Worm (Caenorhabditis elegans) whole organism, late embryonic: ENCODE data around the gene lron-4.

Source experiments
- C38D4.7 ChIP-seq: fragments of 200-800 bp; sonication (Bioruptor generic); optimal IDR thresholded peaks from 2 replicates; lab custom pipeline; 2018; ENCODE audit warnings: mild to moderate bottlenecking, missing genetic modification characterization, moderate library complexity, missing compliant biosample characterization
- F13H6.1 ChIP-seq: sonication (generic microtip); optimal IDR thresholded peaks from 2 replicates; lab custom pipeline; 2016; ENCODE audit warnings: missing genetic modification characterization, missing compliant biosample characterization
- K02D7.2 ChIP-seq: sonication (generic microtip); optimal IDR thresholded peaks from 2 replicates; lab custom pipeline; 2017; ENCODE audit warnings: mild to moderate bottlenecking, missing genetic modification characterization, missing compliant biosample characterization
- K09A11.1 ChIP-seq: sonication (generic microtip); optimal IDR thresholded peaks from 2 replicates; lab custom pipeline; 2017; ENCODE audit warnings: antibody characterized with exemption, mild to moderate bottlenecking, missing genetic modification characterization, missing compliant biosample characterization; ENCODE audit not compliant: insufficient read depth
- Y22D7AL.16 ChIP-seq: sonication (generic microtip); optimal IDR thresholded peaks from 2 replicates; lab custom pipeline; 2016; ENCODE audit warnings: missing genetic modification characterization, missing compliant biosample characterization
- ceh-14 ChIP-seq: sonication (generic microtip); optimal IDR thresholded peaks from 2 replicates; lab custom pipeline; 2016; ENCODE audit warnings: missing genotype, missing genetic modification characterization, missing compliant biosample characterization
- ceh-19 ChIP-seq: fragments of 200-800 bp; sonication (Bioruptor generic); optimal IDR thresholded peaks from 2 replicates; lab custom pipeline; 2018; ENCODE audit warnings: mild to moderate bottlenecking, missing genetic modification characterization, missing compliant biosample characterization
- ceh-2 ChIP-seq: sonication (generic microtip); optimal IDR thresholded peaks from 2 replicates; lab custom pipeline; 2016; ENCODE audit warnings: missing genotype, missing genetic modification characterization, missing compliant biosample characterization
- ceh-30 ChIP-seq: fragments of 150-350 bp; optimal IDR thresholded peaks from 2 replicates; lab custom pipeline; 2014; ENCODE audit warnings: missing biosample characterization, missing genetic modification characterization
- ceh-31 ChIP-seq: sonication (generic microtip); optimal IDR thresholded peaks from 2 replicates; lab custom pipeline; 2016; ENCODE audit warnings: missing genetic modification characterization, missing compliant biosample characterization
- ceh-45 ChIP-seq: fragments of 200-800 bp; sonication (Bioruptor generic); IDR thresholded peaks from 2 replicates; pipeline ENCODE4 v1.3.6; 2022; ENCODE audit warnings: missing genetic modification reagents, missing genetic modification characterization, missing compliant biosample characterization
- ceh-48 ChIP-seq: sonication (generic microtip); optimal IDR thresholded peaks from 2 replicates; lab custom pipeline; 2016; ENCODE audit warnings: missing genetic modification characterization, inconsistent platforms, missing compliant biosample characterization
- che-1 ChIP-seq: sonication (generic microtip); optimal IDR thresholded peaks from 2 replicates; lab custom pipeline; 2016; ENCODE audit warnings: mild to moderate bottlenecking, missing genetic modification characterization, missing compliant biosample characterization
- dmd-4 ChIP-seq: sonication (generic microtip); optimal IDR thresholded peaks from 2 replicates; lab custom pipeline; 2016; ENCODE audit warnings: borderline replicate concordance, missing genetic modification characterization, missing compliant biosample characterization
- dve-1 ChIP-seq: sonication (generic microtip); optimal IDR thresholded peaks from 2 replicates; lab custom pipeline; 2017; ENCODE audit warnings: antibody characterized with exemption, mild to moderate bottlenecking, missing genetic modification characterization, missing compliant biosample characterization
- ets-4 ChIP-seq: sonication (generic microtip); optimal IDR thresholded peaks from 2 replicates; lab custom pipeline; 2016; ENCODE audit warnings: missing genetic modification characterization, missing compliant biosample characterization
- fax-1 ChIP-seq: sonication (generic microtip); optimal IDR thresholded peaks from 2 replicates; lab custom pipeline; 2016; ENCODE audit warnings: missing genotype, missing genetic modification characterization, missing compliant biosample characterization
- fkh-6 ChIP-seq: sonication (generic microtip); optimal IDR thresholded peaks from 2 replicates; lab custom pipeline; 2016; ENCODE audit warnings: missing genetic modification characterization, missing compliant biosample characterization
- gmeb-2 ChIP-seq: sonication (generic microtip); optimal IDR thresholded peaks from 2 replicates; lab custom pipeline; 2016; ENCODE audit warnings: missing genetic modification characterization, inconsistent platforms, missing compliant biosample characterization
- hlh-13 ChIP-seq: fragments of 200-800 bp; sonication (Bioruptor generic); optimal IDR thresholded peaks from 2 replicates; lab custom pipeline; 2018; ENCODE audit warnings: mild to moderate bottlenecking, missing genetic modification characterization, missing compliant biosample characterization
- hlh-15 ChIP-seq: sonication (generic microtip); optimal IDR thresholded peaks from 2 replicates; lab custom pipeline; 2016; ENCODE audit warnings: missing genetic modification characterization, missing compliant biosample characterization
- hlh-6 ChIP-seq: sonication (generic microtip); optimal IDR thresholded peaks from 2 replicates; lab custom pipeline; 2016; ENCODE audit warnings: missing genotype, missing genetic modification characterization, missing compliant biosample characterization
- hlh-8 ChIP-seq: sonication (generic microtip); optimal IDR thresholded peaks from 2 replicates; lab custom pipeline; 2016; ENCODE audit warnings: missing genotype, missing genetic modification characterization, missing compliant biosample characterization
- lim-6 ChIP-seq: sonication (generic microtip); optimal IDR thresholded peaks from 2 replicates; lab custom pipeline; 2016; ENCODE audit warnings: missing genetic modification characterization, missing compliant biosample characterization
- lin-11 ChIP-seq: fragments of 200-800 bp; sonication (Bioruptor generic); optimal IDR thresholded peaks from 2 replicates; lab custom pipeline; 2018; ENCODE audit warnings: mild to moderate bottlenecking, missing genetic modification characterization, missing compliant biosample characterization
- madf-2 ChIP-seq: sonication (generic microtip); optimal IDR thresholded peaks from 2 replicates; lab custom pipeline; 2017; ENCODE audit warnings: missing genetic modification characterization, missing compliant biosample characterization
- mec-3 ChIP-seq: sonication (generic microtip); optimal IDR thresholded peaks from 2 replicates; lab custom pipeline; 2016; ENCODE audit warnings: borderline replicate concordance, missing genetic modification characterization, missing compliant biosample characterization
- nfya-1 ChIP-seq: sonication (generic microtip); optimal IDR thresholded peaks from 2 replicates; lab custom pipeline; 2017; ENCODE audit warnings: missing genetic modification characterization, mild to moderate bottlenecking, missing compliant biosample characterization, antibody characterized with exemption, moderate library complexity
- odd-2 ChIP-seq: sonication (generic microtip); optimal IDR thresholded peaks from 2 replicates; lab custom pipeline; 2017; ENCODE audit warnings: antibody characterized with exemption, mild to moderate bottlenecking, missing genetic modification characterization, missing compliant biosample characterization
- pag-3 ChIP-seq: sonication (generic microtip); optimal IDR thresholded peaks from 2 replicates; lab custom pipeline; 2016; ENCODE audit warnings: missing compliant biosample characterization, missing genetic modification characterization, borderline replicate concordance
- pat-9 ChIP-seq: fragments of 200-800 bp; sonication (Bioruptor generic); optimal IDR thresholded peaks from 2 replicates; lab custom pipeline; 2018; ENCODE audit warnings: mild to moderate bottlenecking, missing genetic modification characterization, moderate library complexity, missing compliant biosample characterization
- pax-1 ChIP-seq: fragments of 150-350 bp; optimal IDR thresholded peaks from 2 replicates; lab custom pipeline; 2014; ENCODE audit warnings: missing biosample characterization, missing genetic modification characterization
- pqm-1 ChIP-seq: sonication (generic microtip); optimal IDR thresholded peaks from 2 replicates; lab custom pipeline; 2016; ENCODE audit warnings: missing genetic modification characterization, missing compliant biosample characterization
- pros-1 ChIP-seq: fragments of 150-350 bp; optimal IDR thresholded peaks from 2 replicates; lab custom pipeline; 2014; ENCODE audit warnings: missing biosample characterization, missing genetic modification reagents, missing genetic modification characterization
- ref-2 ChIP-seq: sonication (generic microtip); optimal IDR thresholded peaks from 2 replicates; lab custom pipeline; 2016; ENCODE audit warnings: missing genetic modification characterization, missing compliant biosample characterization
- rnt-1 ChIP-seq: sonication (generic microtip); optimal IDR thresholded peaks from 2 replicates; lab custom pipeline; 2016; ENCODE audit warnings: missing genetic modification characterization, missing compliant biosample characterization
- sdc-2 ChIP-seq: sonication (generic microtip); optimal IDR thresholded peaks from 2 replicates; lab custom pipeline; 2016; ENCODE audit warnings: missing genotype, missing genetic modification characterization, missing compliant biosample characterization
- sox-2 ChIP-seq: fragments of 200-800 bp; sonication (Bioruptor generic); IDR thresholded peaks from 2 replicates; pipeline ENCODE4 v1.3.6; 2022; ENCODE audit warnings: missing genetic modification reagents, missing genetic modification characterization, missing compliant biosample characterization
- syd-9 ChIP-seq: sonication (generic microtip); optimal IDR thresholded peaks from 2 replicates; lab custom pipeline; 2016; ENCODE audit warnings: mild to moderate bottlenecking, missing genetic modification characterization, moderate library complexity, missing compliant biosample characterization
- tbx-7 ChIP-seq: sonication (generic microtip); optimal IDR thresholded peaks from 2 replicates; lab custom pipeline; 2016; ENCODE audit warnings: missing genotype, missing genetic modification characterization, missing compliant biosample characterization
- zip-5 ChIP-seq: sonication (generic microtip); optimal IDR thresholded peaks from 2 replicates; lab custom pipeline; 2016; ENCODE audit warnings: missing genetic modification characterization, missing compliant biosample characterization
- ztf-16 ChIP-seq: sonication (generic microtip); optimal IDR thresholded peaks from 2 replicates; lab custom pipeline; 2017; ENCODE audit warnings: missing genetic modification characterization, missing compliant biosample characterization

lron-4 gene

DNA sequence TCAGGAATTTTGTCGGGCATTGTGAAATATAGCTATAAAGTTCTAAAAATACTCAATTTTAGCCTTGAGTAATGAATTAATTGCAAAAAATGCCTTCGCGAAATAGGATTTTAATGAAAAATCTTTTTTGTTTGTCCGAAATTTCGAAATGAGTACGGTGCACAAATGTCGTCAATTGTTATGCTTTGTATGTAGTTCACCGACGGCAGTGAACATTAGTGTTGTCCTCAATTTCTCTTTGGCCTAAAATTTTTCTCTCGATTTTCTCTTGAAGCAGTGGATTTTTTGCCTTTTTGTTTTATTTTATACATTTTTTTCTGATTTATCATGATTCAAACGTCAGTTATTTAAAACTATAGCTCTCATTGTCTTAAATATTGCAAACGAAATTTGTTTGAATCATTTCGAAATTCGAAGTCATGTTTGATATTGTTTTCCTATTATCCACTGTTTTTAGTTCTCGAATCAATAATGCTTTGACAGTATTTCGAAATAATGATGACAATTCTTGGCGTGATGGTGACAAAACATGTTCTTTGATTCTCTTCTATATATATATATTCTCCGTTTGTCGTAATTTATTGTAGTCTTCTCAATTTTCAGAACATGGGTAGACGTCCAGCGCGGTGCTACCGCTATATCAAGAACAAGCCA is 31.4 kb upstream of the lron-4 start, which contains the start of the genes ints-11 and rpl-10:
Gene ints-11, minus strand, starts transcription at position 201 of the 654 bp plus-strand sequence.
Gene rpl-10, plus strand, starts transcription at position 604 of the 654 bp plus-strand sequence.
- TF ChIP-seq dve-1 (tag; lab: Kevin White, UChicago) = peak; percentile 4
- no peak for TF ChIP-seq fkh-6 (tag; lab: Kevin White, UChicago)
- TF ChIP-seq nfya-1 = peak; percentile 51

ce11 chrII:8141135-8141534 is 29.2 kb upstream of the lron-4 start:
- TF ChIP-seq ets-4 = no peak
- no peak for TF ChIP-seq hlh-15 (tag; lab: Kevin White, UChicago)
- no peak for TF ChIP-seq pqm-1 (tag; lab: Kevin White, UChicago)
- TF ChIP-seq ceh-19 (GFP tag; lab: Kevin White, UChicago) = no peak
- no peak for TF ChIP-seq F13H6.1 (tag; lab: Kevin White, UChicago)
- TF ChIP-seq sox-2 (GFP tag; lab: Robert Waterston, UW) = no peak
- no peak for TF ChIP-seq tbx-7 (tag; lab: Kevin White, UChicago)
- no peak for TF ChIP-seq pag-3 (tag; lab: Kevin White, UChicago)
- no peak for TF ChIP-seq fax-1 (tag; lab: Kevin White, UChicago)
- TF ChIP-seq C38D4.7 (GFP tag; lab: Kevin White, UChicago) = no peak
- TF ChIP-seq nfya-1 = no peak
- TF ChIP-seq ceh-2 (tag; lab: Kevin White, UChicago) = no peak
- TF ChIP-seq ceh-31 (tag; lab: Kevin White, UChicago) = no peak

- TF ChIP-seq ceh-48 (tag; lab: Kevin White, UChicago) (no peak), sox-2 (GFP tag; lab: Robert Waterston, UW) (no peak), odd-2 (tag; lab: Kevin White, UChicago) (no peak), mec-3 (no peak), ceh-45 (GFP tag; lab: Robert Waterston, UW) (no peak), fkh-6 (tag; lab: Kevin White, UChicago) (no peak), ceh-14 (tag; lab: Kevin White, UChicago) (no peak), hlh-13 (no peak), dmd-4 (tag; lab: Kevin White, UChicago) (no peak), rnt-1 (no peak), K02D7.2 (tag; lab: Kevin White, UChicago) (no peak), ets-4 (no peak), sdc-2 (tag; lab: Kevin White, UChicago) (no peak)
These were observed 26.1 kb upstream of the lron-4 start, which contains the start of gene cdc-48.2 for ce11 chrII:8138015-8138546. Gene cdc-48.2, plus strand, starts transcription at chrII:8138496.

ce11 chrII:8137379-8137778 is 25.4 kb upstream of the lron-4 start:
- TF ChIP-seq lin-11 (tag; lab: Kevin White, UChicago) (no peak), dve-1 (tag; lab: Kevin White, UChicago) (no peak), hlh-15 (tag; lab: Kevin White, UChicago) (no peak), pros-1 (no peak), lim-6 (peak; percentile 79), mec-3 (peak; percentile 71), tbx-7 (tag; lab: Kevin White, UChicago) (peak; percentile 77), madf-2 (tag; lab: Kevin White, UChicago) (no peak), nfya-1 (no peak), rnt-1 (peak; percentile 64), K09A11.1 (tag; lab: Kevin White, UChicago) (no peak), odd-2 (tag; lab: Kevin White, UChicago) (no peak), zip-5 (tag; lab: Kevin White, UChicago) (peak; percentile 92), gmeb-2 (tag; lab: Kevin White, UChicago) (no peak), dmd-4 (tag; lab: Kevin White, UChicago) (no peak), che-1 (no peak), ceh-30 (tag; lab: Kevin White, UChicago) (no peak), pax-1 (no peak), ceh-14 (tag; lab: Kevin White, UChicago) (peak; percentile 72), syd-9 (tag; lab: Kevin White, UChicago) (no peak), hlh-8 (tag; lab: Kevin White, UChicago) (peak; percentile 46), ceh-19 (GFP tag; lab: Kevin White, UChicago) (no peak), pat-9 (tag; lab: Kevin White, UChicago) (no peak), pqm-1 (tag; lab: Kevin White, UChicago) (peak; percentile 68), hlh-6 (tag; lab: Kevin White, UChicago) (no peak), ref-2 (peak; percentile 65), ztf-16 (tag; lab: Kevin White, UChicago) (peak; percentile 28), Y22D7AL.16 (tag; lab: Kevin White, UChicago) (no peak)
